Worm (Caenorhabditis elegans): ENCODE results near the gene cpg-18.
A peak's percentile ranks its signal among the peaks of the same experiment; 100 is the strongest.

Gene cpg-18

DNA sequence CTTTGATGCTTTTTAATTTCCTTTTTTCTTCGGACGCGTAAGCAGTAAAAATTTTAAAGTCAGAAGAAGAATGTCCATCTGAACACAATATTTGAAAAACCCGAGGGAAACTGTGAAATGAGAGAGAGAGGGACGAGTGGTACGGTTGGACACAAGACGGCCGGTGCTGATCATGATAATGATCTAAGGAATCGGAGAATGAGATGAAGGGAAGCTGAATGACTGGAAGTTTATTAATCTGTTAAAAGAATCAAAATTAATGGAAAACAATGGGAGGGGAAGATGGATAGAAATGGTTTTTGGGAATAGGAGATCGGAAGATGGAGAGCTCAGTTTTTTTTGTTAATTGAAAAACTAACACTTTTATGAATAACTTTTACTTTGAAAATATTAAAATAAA, 23.9 kb downstream of the cpg-18 start:
- no peak for TF ChIP-seq xnd-1 (tag; optimal IDR thresholded peaks at IDR 0.05)
- no peak for TF ChIP-seq somi-1 (GFP tag; optimal IDR thresholded peaks at IDR 0.05)
- no peak for TF ChIP-seq rpc-1 (optimal IDR thresholded peaks at IDR 0.05)
- TF ChIP-seq rpc-1 (tag; optimal IDR thresholded peaks at IDR 0.05) = no peak
- TF ChIP-seq Y67H2A.10 (GFP tag; conservative IDR thresholded peaks at IDR 0.05) = no peak
- no peak for TF ChIP-seq let-607 (tag; optimal IDR thresholded peaks at IDR 0.05)

DNA sequence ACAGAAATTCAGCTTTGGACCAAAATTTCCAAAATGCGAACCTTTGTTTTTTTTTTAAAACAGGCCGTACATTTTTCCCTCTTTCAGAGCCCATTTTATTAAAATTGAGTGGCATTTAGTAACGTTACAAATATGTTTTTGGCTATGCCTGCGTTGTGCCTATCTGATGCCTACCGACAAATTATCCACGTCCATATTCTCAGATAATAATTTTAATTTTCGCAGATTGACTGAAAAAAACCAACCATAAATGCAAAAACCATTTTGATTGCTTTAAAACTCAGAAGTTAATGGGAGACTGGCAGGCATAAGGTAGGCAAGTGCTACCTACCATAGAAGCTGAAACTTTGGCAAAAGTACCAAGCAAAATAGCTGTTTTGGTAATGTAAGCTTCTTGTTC, 25.8 kb downstream of the cpg-18 start:
- no peak for TF ChIP-seq cebp-1 (GFP tag; IDR thresholded peaks at IDR 0.05)
- no peak for TF ChIP-seq cebp-1 (tag; optimal IDR thresholded peaks at IDR 0.05)
- TF ChIP-seq T07F8.4 (tag; optimal IDR thresholded peaks at IDR 0.05) = no peak
- TF ChIP-seq tlf-1 (GFP tag; optimal IDR thresholded peaks at IDR 0.05) = no peak
- TF ChIP-seq ztf-25 (GFP tag; IDR thresholded peaks at IDR 0.05) = no peak
- no peak for TF ChIP-seq zfh-2 (GFP tag; conservative IDR thresholded peaks at IDR 0.05)
- no peak for TF ChIP-seq bed-1 (GFP tag; IDR thresholded peaks at IDR 0.05)
- TF ChIP-seq rec-8 (tag; optimal IDR thresholded peaks at IDR 0.05) = no peak
- no peak for TF ChIP-seq pbrm-1 (GFP tag; IDR thresholded peaks at IDR 0.05)
- no peak for TF ChIP-seq F23B12.7 (tag; optimal IDR thresholded peaks at IDR 0.05; ENCODE audit: insufficient read depth)
- no peak for TF ChIP-seq K11D2.4 (GFP tag; IDR thresholded peaks at IDR 0.05)
- no peak for TF ChIP-seq xnd-1 (tag; optimal IDR thresholded peaks at IDR 0.05)
- TF ChIP-seq hmg-1.2 (GFP tag; IDR thresholded peaks at IDR 0.05) = no peak
- TF ChIP-seq Y79H2A.3 (GFP tag; conservative IDR thresholded peaks at IDR 0.05) = no peak
- TF ChIP-seq mes-4 (tag; optimal IDR thresholded peaks at IDR 0.05) = no peak
- TF ChIP-seq C17E4.6 (GFP tag; IDR thresholded peaks at IDR 0.05) = no peak
- no peak for TF ChIP-seq Y56A3A.18 (GFP tag; IDR thresholded peaks at IDR 0.05)
- TF ChIP-seq unc-130 (GFP tag; optimal IDR thresholded peaks at IDR 0.05) = no peak
- TF ChIP-seq lin-40 (tag; optimal IDR thresholded peaks at IDR 0.05) = no peak

ce11 chrIV:5761211-5761907, 26.5 kb downstream of the cpg-18 start:
- no peak for TF ChIP-seq zim-3 (tag; optimal IDR thresholded peaks at IDR 0.05)
- TF ChIP-seq aptf-2 (GFP tag; conservative IDR thresholded peaks at IDR 0.05) = no peak
- no peak for TF ChIP-seq T26A5.8 (tag; optimal IDR thresholded peaks at IDR 0.05)
- no peak for TF ChIP-seq cebp-1 (GFP tag; IDR thresholded peaks at IDR 0.05)
- TF ChIP-seq cebp-1 (tag; optimal IDR thresholded peaks at IDR 0.05) = no peak
- TF ChIP-seq ztf-6 (GFP tag; IDR thresholded peaks at IDR 0.05) = no peak
- no peak for TF ChIP-seq nfya-2 (GFP tag; IDR thresholded peaks at IDR 0.05)
- TF ChIP-seq cebp-2 (GFP tag; IDR thresholded peaks at IDR 0.05) = no peak
- no peak for TF ChIP-seq T07F8.4 (tag; optimal IDR thresholded peaks at IDR 0.05)
- no peak for TF ChIP-seq dpff-1 (tag; optimal IDR thresholded peaks at IDR 0.05)
- TF ChIP-seq tlf-1 (GFP tag; optimal IDR thresholded peaks at IDR 0.05) = no peak
- no peak for TF ChIP-seq hmg-1.2 (GFP tag; IDR thresholded peaks at IDR 0.05)
- no peak for TF ChIP-seq ekl-4 (GFP tag; IDR thresholded peaks at IDR 0.05)
- TF ChIP-seq mxl-1 (tag; optimal IDR thresholded peaks at IDR 0.05) = no peak

- no peak for TF ChIP-seq unc-130 (GFP tag; optimal IDR thresholded peaks at IDR 0.05)
- no peak for TF ChIP-seq nhr-179 (tag; optimal IDR thresholded peaks at IDR 0.05)
- TF ChIP-seq F52B5.7 (tag; optimal IDR thresholded peaks at IDR 0.05) = no peak
- no peak for TF ChIP-seq F55B11.4 (tag; optimal IDR thresholded peaks at IDR 0.05; ENCODE audit: borderline replicate concordance, insufficient read depth)
- no peak for TF ChIP-seq cebp-1 (GFP tag; IDR thresholded peaks at IDR 0.05)
- TF ChIP-seq cebp-1 (tag; optimal IDR thresholded peaks at IDR 0.05) = peak; percentile 11
- TF ChIP-seq madf-3 (GFP tag; IDR thresholded peaks at IDR 0.05) = no peak
- no peak for TF ChIP-seq egrh-3 (GFP tag; IDR thresholded peaks at IDR 0.05)
- no peak for TF ChIP-seq lin-35 (GFP tag; optimal IDR thresholded peaks at IDR 0.05)
- peak; percentile 56 for TF ChIP-seq nhr-80 (tag; optimal IDR thresholded peaks at IDR 0.05)
- TF ChIP-seq F37B4.10 (GFP tag; IDR thresholded peaks at IDR 0.05) = no peak
- TF ChIP-seq fkh-3 (tag; optimal IDR thresholded peaks at IDR 0.05) = no peak
- TF ChIP-seq ceh-40 (GFP tag; IDR thresholded peaks at IDR 0.05) = no peak
- no peak for TF ChIP-seq nhr-90 (tag; optimal IDR thresholded peaks at IDR 0.05)
- TF ChIP-seq rpc-1 (optimal IDR thresholded peaks at IDR 0.05) = no peak
- TF ChIP-seq rpc-1 (tag; optimal IDR thresholded peaks at IDR 0.05) = no peak
Measured at ce11 chrIV:5762770-5763169, 27.9 kb downstream of the cpg-18 start.
